Worm (Caenorhabditis elegans) whole organism, L2 larva: ENCODE results near the gene acs-19.

ENCODE experiments used
- nhr-10 ChIP-seq: sonication (generic microtip); optimal IDR thresholded peaks from 2 replicates; lab custom pipeline; 2017; ENCODE audit warnings: missing biosample characterization, missing genetic modification characterization
- nhr-237 ChIP-seq: fragments of 150-350 bp; optimal IDR thresholded peaks from 2 replicates; lab custom pipeline; 2014; ENCODE audit warnings: missing biosample characterization, missing genetic modification characterization
- nhr-77 ChIP-seq: fragments of 150-350 bp; optimal IDR thresholded peaks from 2 replicates; lab custom pipeline; 2014; ENCODE audit warnings: missing biosample characterization, missing genetic modification characterization

ce11 chrIII:3908205-3908604 lies 43.9 kb downstream of the acs-19 start:
- no peak for TF ChIP-seq nhr-77 (tag; lab: Kevin White, UChicago)
- no peak for TF ChIP-seq nhr-237 (tag; lab: Kevin White, UChicago)
- no peak for TF ChIP-seq nhr-10
